Fruit fly (Drosophila melanogaster): ENCODE measurements around the gene CG42688.

dm6 chr2L:19198402-19198801 lies 15.8 kb upstream of the CG42688 start:
- no peak for TF ChIP-seq Ets98B (GFP tag; IDR thresholded peaks at IDR 0.05)
- no peak for TF ChIP-seq CG12605 (GFP tag; IDR thresholded peaks at IDR 0.05)
- TF ChIP-seq CG8159 (tag; optimal IDR thresholded peaks at IDR 0.05) = no peak
- no peak for TF ChIP-seq Pif1A (GFP tag; optimal IDR thresholded peaks at IDR 0.05)
- TF ChIP-seq CG14655 (GFP tag; optimal IDR thresholded peaks at IDR 0.05) = no peak
- no peak for TF ChIP-seq CG4496 (GFP tag; IDR thresholded peaks at IDR 0.05)
